Worm (Caenorhabditis elegans) whole organism, mixed stage, embryonic: Measurements from ENCODE around the gene ugt-41.

Experiments
- mep-1 ChIP-seq: fragments of 150-350 bp; optimal IDR thresholded peaks from 2 replicates; lab custom pipeline; 2017; ENCODE audit warnings: missing biosample characterization, missing genetic modification reagents, missing genetic modification characterization, inconsistent platforms
- pha-4 ChIP-seq: fragments of 150-350 bp; optimal IDR thresholded peaks from 2 replicates; lab custom pipeline; 2018; ENCODE audit warnings: missing biosample characterization, missing genetic modification reagents, missing genetic modification characterization

DNA sequence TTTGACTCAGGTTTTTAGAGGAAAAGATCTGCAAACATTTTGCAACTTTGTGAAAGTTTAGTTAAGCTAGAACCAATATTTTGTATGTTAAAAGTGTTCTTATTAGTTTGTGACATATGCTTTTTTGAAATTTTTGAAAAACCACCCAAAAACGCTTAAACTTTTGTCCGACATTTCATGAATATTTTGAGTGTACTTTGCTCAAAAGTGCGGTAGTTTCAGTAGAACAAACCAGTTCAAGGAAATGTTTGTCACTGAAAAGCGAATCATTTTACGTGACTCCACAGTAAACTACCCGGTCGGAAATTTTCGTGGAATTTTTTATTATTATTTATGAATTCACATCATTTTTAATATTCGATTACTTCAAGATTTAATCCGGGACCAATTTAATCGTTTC lies 21.2 kb upstream of the ugt-41 start, which contains the start of gene pitr-5:
- no peak for TF ChIP-seq mep-1 (tag; lab: Kevin White, UChicago)
- TF ChIP-seq pha-4: no peak
